Worm (Caenorhabditis elegans) whole organism, L2 larva: ENCODE data around the gene F37A8.1.
A peak's percentile ranks its signal among the peaks of the same experiment; 100 is the strongest.

Source experiments
- C34F6.9 ChIP-seq: fragments of 150-350 bp; optimal IDR thresholded peaks from 2 replicates; lab custom pipeline; 2014; ENCODE audit warnings: missing biosample characterization, missing genetic modification characterization
- F13H6.1 ChIP-seq: sonication (generic microtip); optimal IDR thresholded peaks from 2 replicates; lab custom pipeline; 2016; ENCODE audit warnings: missing genetic modification characterization, missing compliant biosample characterization
- aly-2 ChIP-seq: fragments of 150-350 bp; optimal IDR thresholded peaks from 2 replicates; lab custom pipeline; 2014; ENCODE audit warnings: missing biosample characterization, missing genetic modification characterization
- ama-1 ChIP-seq: fragments of 150-350 bp; optimal IDR thresholded peaks from 2 replicates; lab custom pipeline; 2018; ENCODE audit warnings: inconsistent platforms
- blmp-1 ChIP-seq: sonication (generic microtip); optimal IDR thresholded peaks from 2 replicates; lab custom pipeline; 2017; ENCODE audit warnings: missing genetic modification characterization, mild to moderate bottlenecking, missing compliant biosample characterization, antibody characterized with exemption, moderate library complexity; ENCODE audit not compliant: insufficient read depth
- ceh-16 ChIP-seq: fragments of 150-350 bp; optimal IDR thresholded peaks from 2 replicates; lab custom pipeline; 2014; ENCODE audit warnings: missing biosample characterization, missing genetic modification characterization
- ceh-82 ChIP-seq: fragments of 150-350 bp; optimal IDR thresholded peaks from 2 replicates; lab custom pipeline; 2014; ENCODE audit warnings: missing biosample characterization, missing genetic modification characterization
- crh-2 ChIP-seq: sonication (generic microtip); optimal IDR thresholded peaks from 2 replicates; lab custom pipeline; 2017; ENCODE audit warnings: missing biosample characterization, missing genetic modification characterization
- dmd-4 ChIP-seq: sonication (generic microtip); optimal IDR thresholded peaks from 2 replicates; lab custom pipeline; 2017; ENCODE audit warnings: missing biosample characterization, missing genetic modification characterization
- elt-3 ChIP-seq: sonication (generic microtip); optimal IDR thresholded peaks from 2 replicates; lab custom pipeline; 2017; ENCODE audit warnings: missing biosample characterization, missing genetic modification characterization
- fos-1 ChIP-seq: fragments of 150-350 bp; optimal IDR thresholded peaks from 2 replicates; lab custom pipeline; 2014; ENCODE audit warnings: missing biosample characterization, missing genetic modification characterization
- lin-11 ChIP-seq: fragments of 150-350 bp; sonication (generic microtip); optimal IDR thresholded peaks from 2 replicates; lab custom pipeline; 2014; ENCODE audit warnings: missing biosample characterization, missing genetic modification characterization, inconsistent platforms, mixed read lengths
- lin-13 ChIP-seq: fragments of 150-350 bp; optimal IDR thresholded peaks from 2 replicates; lab custom pipeline; 2014; ENCODE audit warnings: missing biosample characterization, missing genetic modification reagents, missing genetic modification characterization
- lsy-2 ChIP-seq, 2 experiments: fragments of 150-350 bp in 1 of 2; sonication (generic microtip) in 1 of 2; optimal IDR thresholded peaks; 2 replicates each; lab custom pipeline; 2014 to 2017; ENCODE audit warnings: missing biosample characterization in 2 of 2, missing genetic modification characterization in 2 of 2
- mbf-1 ChIP-seq: sonication (generic microtip); optimal IDR thresholded peaks from 2 replicates; lab custom pipeline; 2017; ENCODE audit warnings: missing biosample characterization, missing genetic modification characterization
- nhr-10 ChIP-seq: sonication (generic microtip); optimal IDR thresholded peaks from 2 replicates; lab custom pipeline; 2017; ENCODE audit warnings: missing biosample characterization, missing genetic modification characterization
- nhr-11 ChIP-seq: fragments of 150-350 bp; optimal IDR thresholded peaks from 2 replicates; lab custom pipeline; 2014; ENCODE audit warnings: missing biosample characterization, missing genetic modification characterization
- nhr-129 ChIP-seq: fragments of 150-350 bp; optimal IDR thresholded peaks from 2 replicates; lab custom pipeline; 2014; ENCODE audit warnings: missing biosample characterization, missing genetic modification characterization
- nhr-23 ChIP-seq: fragments of 150-350 bp; optimal IDR thresholded peaks from 2 replicates; lab custom pipeline; 2014; ENCODE audit warnings: missing biosample characterization, missing genetic modification reagents, missing genetic modification characterization
- nhr-237 ChIP-seq: fragments of 150-350 bp; optimal IDR thresholded peaks from 2 replicates; lab custom pipeline; 2014; ENCODE audit warnings: missing biosample characterization, missing genetic modification characterization
- nhr-25 ChIP-seq: fragments of 150-350 bp; sonication (generic microtip); optimal IDR thresholded peaks from 3 replicates; lab custom pipeline; 2014; ENCODE audit warnings: missing biosample characterization, missing genetic modification characterization
- nhr-77 ChIP-seq: fragments of 150-350 bp; optimal IDR thresholded peaks from 2 replicates; lab custom pipeline; 2014; ENCODE audit warnings: missing biosample characterization, missing genetic modification characterization
- peb-1 ChIP-seq: fragments of 150-350 bp; optimal IDR thresholded peaks from 2 replicates; lab custom pipeline; 2014; ENCODE audit warnings: missing biosample characterization, missing genetic modification characterization
- sem-4 ChIP-seq: fragments of 150-350 bp; optimal IDR thresholded peaks from 2 replicates; lab custom pipeline; 2014; ENCODE audit warnings: missing biosample characterization, missing genetic modification reagents, missing genetic modification characterization
- skn-1 ChIP-seq: sonication (generic microtip); optimal IDR thresholded peaks from 2 replicates; lab custom pipeline; 2017; ENCODE audit warnings: missing biosample characterization, missing genetic modification characterization
- sma-9 ChIP-seq, 2 experiments: fragments of 150-350 bp in 1 of 2; sonication (generic microtip) in 1 of 2; optimal IDR thresholded peaks; 2 replicates each; lab custom pipeline; 2014 to 2016; ENCODE audit warnings: missing genetic modification characterization in 2 of 2, mild to moderate bottlenecking in 1 of 2, missing biosample characterization in 1 of 2, missing compliant biosample characterization in 1 of 2, missing genetic modification reagents in 1 of 2, moderate library complexity in 1 of 2
- snpc-4 ChIP-seq: fragments of 150-350 bp; optimal IDR thresholded peaks from 2 replicates; lab custom pipeline; 2014; ENCODE audit warnings: missing biosample characterization, missing genetic modification characterization
- unc-55 ChIP-seq: fragments of 150-350 bp; sonication (generic microtip); optimal IDR thresholded peaks from 3 replicates; lab custom pipeline; 2014; ENCODE audit warnings: missing biosample characterization, missing genetic modification reagents, missing genetic modification characterization
- zag-1 ChIP-seq: fragments of 150-350 bp; optimal IDR thresholded peaks from 2 replicates; lab custom pipeline; 2014; ENCODE audit warnings: missing biosample characterization, missing genetic modification characterization
- ztf-1 ChIP-seq: fragments of 200-800 bp; sonication (Bioruptor generic); conservative IDR thresholded peaks from 2 replicates; pipeline ENCODE4 v1.3.6; 2022; ENCODE audit warnings: missing genetic modification characterization, missing compliant biosample characterization
- ztf-11 ChIP-seq: sonication (generic microtip); optimal IDR thresholded peaks from 2 replicates; lab custom pipeline; 2017; ENCODE audit warnings: missing biosample characterization, missing genetic modification characterization
- ztf-4 ChIP-seq: fragments of 150-350 bp; optimal IDR thresholded peaks from 2 replicates; lab custom pipeline; 2014; ENCODE audit warnings: missing biosample characterization, missing genetic modification characterization

Gene F37A8.1

ce11 chrIII:3898354-3898753 is 29.9 kb upstream of the F37A8.1 start:
- TF ChIP-seq ztf-4 (tag; lab: Kevin White, UChicago) (no peak), snpc-4 (tag; lab: Kevin White, UChicago) (no peak), peb-1 (tag; lab: Kevin White, UChicago) (no peak), ama-1 (no peak), sem-4 (tag; lab: Kevin White, UChicago) (no peak), F13H6.1 (tag; lab: Kevin White, UChicago) (no peak), nhr-10 (tag; lab: Kevin White, UChicago) (no peak), lin-13 (GFP tag; lab: Kevin White, UChicago) (no peak), ztf-11 (no peak), elt-3 (tag; lab: Kevin White, UChicago) (no peak), dmd-4 (no peak), C34F6.9 (tag; lab: Kevin White, UChicago) (no peak), nhr-77 (no peak), nhr-11 (tag; lab: Kevin White, UChicago) (no peak), fos-1 (tag; lab: Kevin White, UChicago) (no peak), nhr-129 (no peak)

DNA sequence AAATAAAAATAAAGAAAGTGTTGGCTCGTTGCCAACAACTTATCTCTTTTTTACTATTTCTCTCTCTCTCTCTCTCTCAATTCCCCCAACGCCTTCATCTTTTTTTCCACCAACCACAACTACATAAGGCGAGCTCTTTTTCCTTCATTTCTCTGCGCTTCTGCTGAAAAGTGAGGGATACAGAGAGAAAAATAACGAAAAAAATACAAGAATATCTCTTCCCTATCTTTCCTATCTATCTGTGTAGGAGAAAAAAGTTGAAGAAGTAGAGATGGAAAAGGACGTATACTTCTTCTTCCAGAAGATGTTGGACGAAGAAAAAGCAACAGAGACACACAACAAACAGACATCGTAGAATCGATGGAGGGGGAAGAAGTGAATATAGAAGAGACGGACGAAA is 29.4 kb upstream of the F37A8.1 start:
- TF ChIP-seq crh-2 (peak; percentile 39), lsy-2 (tag; optimal IDR thresholded peaks at IDR 0.05; lab: Kevin White, UChicago) (peak in 1 of 2 experiments; percentile 60), dmd-4 (no peak), ztf-11 (no peak), zag-1 (tag; lab: Kevin White, UChicago) (peak; percentile 26), C34F6.9 (tag; lab: Kevin White, UChicago) (peak; percentile 84), unc-55 (GFP tag; lab: Kevin White, UChicago) (peak; percentile 94), nhr-23 (no peak), sma-9 (GFP tag; optimal IDR thresholded peaks at IDR 0.05; lab: Kevin White, UChicago) (peak; percentile 16), sma-9 (tag; optimal IDR thresholded peaks at IDR 0.05; lab: Kevin White, UChicago) (no peak), F13H6.1 (tag; lab: Kevin White, UChicago) (peak; percentile 6), nhr-129 (peak; percentile 39), elt-3 (tag; lab: Kevin White, UChicago) (no peak), lin-13 (GFP tag; lab: Kevin White, UChicago) (peak; percentile 30)

DNA sequence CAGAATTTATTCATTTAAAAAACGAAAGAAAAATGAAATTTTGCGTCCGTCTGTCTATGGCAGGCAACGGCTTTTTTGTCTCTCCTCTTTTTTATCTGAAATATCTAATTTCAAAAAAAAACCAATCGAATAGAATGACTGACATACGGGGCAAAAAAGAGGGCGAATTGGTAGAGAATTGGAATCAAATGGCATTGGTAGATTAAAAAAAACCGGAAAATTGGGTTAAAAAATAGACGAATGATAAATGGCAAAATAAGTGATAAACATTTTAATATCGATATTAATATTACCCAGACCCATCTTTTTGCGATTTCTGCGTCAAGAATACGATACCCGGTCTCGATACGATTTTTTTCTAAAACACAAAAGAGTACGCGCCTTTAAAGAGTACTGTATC is 26.7 kb upstream of the F37A8.1 start, which contains the start of gene tir-1:
Gene tir-1 (minus strand): TSS at position 101 of the 400 bp plus-strand sequence.
- no peak for TF ChIP-seq elt-3 (tag; lab: Kevin White, UChicago)
- no peak for TF ChIP-seq fos-1 (tag; lab: Kevin White, UChicago)
- no peak for TF ChIP-seq ztf-4 (tag; lab: Kevin White, UChicago)
- TF ChIP-seq ztf-1 (GFP tag; lab: Robert Waterston, UW): no peak
- no peak for TF ChIP-seq ceh-82 (tag; lab: Kevin White, UChicago)
- TF ChIP-seq mbf-1 (tag; lab: Kevin White, UChicago): no peak
- no peak for TF ChIP-seq nhr-23
- no peak for TF ChIP-seq aly-2 (tag; lab: Kevin White, UChicago)
- TF ChIP-seq F13H6.1 (tag; lab: Kevin White, UChicago): no peak
- no peak for TF ChIP-seq nhr-11 (tag; lab: Kevin White, UChicago)
- no peak for TF ChIP-seq ceh-16
- no peak for TF ChIP-seq peb-1 (tag; lab: Kevin White, UChicago)
- TF ChIP-seq lin-11 (tag; lab: Kevin White, UChicago): no peak
- no peak for TF ChIP-seq nhr-237 (tag; lab: Kevin White, UChicago)
- no peak for TF ChIP-seq ztf-11
- no peak for TF ChIP-seq ama-1
- TF ChIP-seq C34F6.9 (tag; lab: Kevin White, UChicago): no peak
- no peak for TF ChIP-seq skn-1 (tag; lab: Kevin White, UChicago)
- no peak for TF ChIP-seq blmp-1 (tag; lab: Kevin White, UChicago)

DNA sequence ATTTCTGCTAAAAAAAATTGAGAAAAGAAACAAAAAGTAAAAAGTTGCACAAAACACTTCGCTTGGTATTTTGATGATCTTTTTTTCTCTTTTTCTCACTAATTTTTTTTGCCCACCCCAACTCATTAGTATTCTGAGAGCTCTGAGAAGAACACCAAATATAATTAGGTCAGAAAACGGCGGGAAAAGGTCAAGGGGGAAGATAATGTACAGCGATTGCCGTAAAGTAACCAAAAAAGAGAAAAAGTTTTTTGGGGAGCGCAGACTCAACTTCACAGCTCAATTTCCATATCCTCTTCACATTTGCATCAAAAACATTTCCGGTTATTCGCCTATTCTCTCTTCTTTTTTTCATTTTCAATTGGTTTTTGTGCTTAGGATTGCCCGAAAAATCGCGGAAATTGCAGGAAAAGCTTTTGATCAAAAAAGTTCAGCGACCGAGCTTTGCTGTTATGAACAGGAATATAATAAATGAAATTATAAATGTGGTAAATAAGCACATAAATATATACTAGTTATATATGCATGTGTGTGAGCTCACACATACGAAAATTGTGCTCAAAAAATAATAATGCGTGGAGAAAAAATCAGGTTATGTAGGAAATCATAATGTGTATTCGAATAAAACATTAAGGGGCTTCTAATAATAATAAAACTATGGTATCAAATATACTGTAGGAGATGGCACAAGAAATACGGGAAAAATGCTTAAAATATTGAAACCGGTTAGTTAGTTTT is 25.5 kb upstream of the F37A8.1 start:
- TF ChIP-seq snpc-4 (tag; lab: Kevin White, UChicago): no peak
- TF ChIP-seq nhr-25 (tag; lab: Kevin White, UChicago): peak; percentile 17
- peak in 1 of 2 experiments; percentile 36 for TF ChIP-seq lsy-2 (tag; optimal IDR thresholded peaks at IDR 0.05; lab: Kevin White, UChicago)
- TF ChIP-seq ama-1: peak; percentile 71
- no peak for TF ChIP-seq nhr-129

DNA sequence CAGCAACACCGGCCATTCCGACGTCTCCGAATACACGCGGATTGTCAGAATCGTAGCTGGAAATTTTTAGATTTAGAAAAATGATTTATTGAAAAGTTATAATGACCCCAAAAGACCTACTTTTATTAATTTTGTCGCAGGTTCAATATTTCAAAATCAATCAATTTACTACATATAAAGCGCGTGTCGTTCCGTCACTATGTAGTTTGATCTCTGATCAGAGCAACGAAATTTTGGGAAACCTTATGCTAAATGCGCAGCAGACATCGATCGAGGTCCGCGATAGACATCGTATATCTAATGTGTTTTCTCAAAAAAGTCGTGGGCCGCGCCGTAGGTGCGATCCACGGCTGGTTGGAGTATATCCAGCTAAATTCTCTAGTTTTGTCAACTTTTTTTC is 21.8 kb upstream of the F37A8.1 start:
- no peak for TF ChIP-seq ceh-82 (tag; lab: Kevin White, UChicago)
- TF ChIP-seq elt-3 (tag; lab: Kevin White, UChicago): no peak
- TF ChIP-seq lin-13 (GFP tag; lab: Kevin White, UChicago): no peak
